Fruit fly (Drosophila melanogaster): Measurements from ENCODE around the gene yata.

dm6 chr3R:29725577-29726240, 23.3 kb upstream of the yata start, which contains the start of gene Kul:
- TF ChIP-seq sage (GFP tag; optimal IDR thresholded peaks at IDR 0.05) (no peak), psq (GFP tag; optimal IDR thresholded peaks at IDR 0.05) (no peak), Hr78 (GFP tag; optimal IDR thresholded peaks at IDR 0.05) (no peak), Mio (GFP tag; optimal IDR thresholded peaks at IDR 0.05) (no peak), Hnf4 (GFP tag; optimal IDR thresholded peaks at IDR 0.05) (peak; percentile 82), brk (GFP tag; optimal IDR thresholded peaks at IDR 0.05) (no peak), Dif (GFP tag; optimal IDR thresholded peaks at IDR 0.05; ENCODE audit: partially characterized antibody) (no peak), jim (GFP tag; optimal IDR thresholded peaks at IDR 0.05) (no peak), CG32264 (GFP tag; optimal IDR thresholded peaks at IDR 0.05) (no peak), OdsH (GFP tag; optimal IDR thresholded peaks at IDR 0.05) (peak; percentile 2), br (GFP tag; optimal IDR thresholded peaks at IDR 0.05) (no peak), Dfd (GFP tag; optimal IDR thresholded peaks at IDR 0.05) (no peak), sv (GFP tag; optimal IDR thresholded peaks at IDR 0.05) (no peak)

Measured in whole organism, wandering third instar larva.